Worm (Caenorhabditis elegans) whole organism, young adult: ENCODE measurements around the gene sfxn-1.3.

Experiments
- B0035.1 ChIP-seq: sonication (generic microtip); optimal IDR thresholded peaks from 2 replicates; lab custom pipeline; 2016; ENCODE audit warnings: missing genetic modification characterization, mild to moderate bottlenecking, missing compliant biosample characterization, missing genotype, missing genetic modification reagents
- F22D6.2 ChIP-seq: sonication (generic microtip); optimal IDR thresholded peaks from 2 replicates; lab custom pipeline; 2016; ENCODE audit warnings: mild to moderate bottlenecking, missing genetic modification characterization, missing compliant biosample characterization
- ZK185.1 ChIP-seq: sonication (generic microtip); optimal IDR thresholded peaks from 2 replicates; lab custom pipeline; 2016; ENCODE audit warnings: mild to moderate bottlenecking, missing genetic modification characterization, missing compliant biosample characterization; ENCODE audit not compliant: poor library complexity, severe bottlenecking
- ama-1 ChIP-seq, 3 experiments: fragments of 150-350 bp in 1 of 3; sonication (generic microtip) in 2 of 3; optimal IDR thresholded peaks; 2 replicates each; lab custom pipeline; 2014 to 2018; ENCODE audit warnings: missing biosample characterization in 2 of 3, missing genetic modification characterization in 2 of 3, missing genetic modification reagents in 2 of 3
- ets-4 ChIP-seq: fragments of 200-800 bp; sonication (Bioruptor generic); optimal IDR thresholded peaks from 2 replicates; lab custom pipeline; 2018; ENCODE audit warnings: mild to moderate bottlenecking, missing genetic modification characterization, missing compliant biosample characterization
- fkh-3 ChIP-seq: sonication (generic microtip); optimal IDR thresholded peaks from 2 replicates; lab custom pipeline; 2016; ENCODE audit warnings: mild to moderate bottlenecking, missing genetic modification characterization, missing compliant biosample characterization
- lin-40 ChIP-seq: sonication (generic microtip); optimal IDR thresholded peaks from 2 replicates; lab custom pipeline; 2016; ENCODE audit warnings: missing genetic modification characterization, mild to moderate bottlenecking, missing compliant biosample characterization, missing genotype, missing genetic modification reagents
- nfya-2 ChIP-seq: fragments of 200-800 bp; sonication (Bioruptor generic); IDR thresholded peaks from 2 replicates; pipeline ENCODE4 v1.3.6; 2022; ENCODE audit warnings: missing genetic modification reagents, missing genetic modification characterization, missing compliant biosample characterization

ce11 chrV:15766122-15766594 lies 39.5 kb downstream of the sfxn-1.3 start, which contains the start of the genes haf-3 and F57A10.2:
- TF ChIP-seq ama-1 (optimal IDR thresholded peaks at IDR 0.05; lab: Kevin White, UChicago) (no peak), ama-1 (GFP tag; optimal IDR thresholded peaks at IDR 0.05; lab: Kevin White, UChicago) (no peak), ZK185.1 (tag; lab: Kevin White, UChicago) (peak; percentile 75), nfya-2 (no peak), ets-4 (GFP tag; lab: Kevin White, UChicago) (no peak), B0035.1 (tag; lab: Kevin White, UChicago) (no peak), fkh-3 (tag; lab: Kevin White, UChicago) (no peak), lin-40 (peak; percentile 93), F22D6.2 (tag; lab: Kevin White, UChicago) (peak; percentile 12)
